Fruit fly (Drosophila melanogaster) S2 (cell line): ENCODE results near the gene CG32459.

Source experiments
- CG8478 ChIP-seq: fragments of >200 bp; optimal IDR thresholded peaks from 2 replicates; lab custom pipeline; 2018
- CTCF ChIP-seq, 2 experiments: fragments of >200 bp; optimal IDR thresholded peaks; 2 replicates each; lab custom pipeline; 2018

dm6 chr3L:22836768-22837167 lies 19.1 kb downstream of the CG32459 start, which contains the start of the genes CG11226 and CG45428:
- TF ChIP-seq CTCF (optimal IDR thresholded peaks at IDR 0.05; lab: Kevin White, UChicago): no peak
- TF ChIP-seq CG8478 (lab: Kevin White, UChicago): no peak
